Worm (Caenorhabditis elegans) whole organism, early embryonic: ENCODE data around the gene srh-33.

Experiments used
- B0310.2 ChIP-seq: sonication (generic microtip); optimal IDR thresholded peaks from 2 replicates; lab custom pipeline; 2016; ENCODE audit warnings: mild to moderate bottlenecking, missing genetic modification characterization, missing compliant biosample characterization
- ama-1 ChIP-seq: fragments of 150-350 bp; optimal IDR thresholded peaks from 2 replicates; lab custom pipeline; 2014
- ceh-13 ChIP-seq: fragments of 200-800 bp; sonication (Bioruptor generic); optimal IDR thresholded peaks from 2 replicates; lab custom pipeline; 2018; ENCODE audit warnings: mild to moderate bottlenecking, missing genetic modification characterization, missing compliant biosample characterization
- ets-7 ChIP-seq: sonication (generic microtip); optimal IDR thresholded peaks from 2 replicates; lab custom pipeline; 2016; ENCODE audit warnings: missing genotype, missing genetic modification characterization, missing compliant biosample characterization
- flt-1 ChIP-seq: fragments of 200-800 bp; sonication (Bioruptor generic); IDR thresholded peaks from 2 replicates; pipeline ENCODE4 v1.3.6; 2022; ENCODE audit warnings: missing genetic modification characterization, missing compliant biosample characterization
- hmbx-1 ChIP-seq: sonication (generic microtip); optimal IDR thresholded peaks from 2 replicates; lab custom pipeline; 2016; ENCODE audit warnings: mild to moderate bottlenecking, missing genetic modification characterization, missing compliant biosample characterization
- hmg-4 ChIP-seq: fragments of 200-800 bp; sonication (Bioruptor generic); optimal IDR thresholded peaks from 2 replicates; lab custom pipeline; 2018; ENCODE audit warnings: mild to moderate bottlenecking, missing genetic modification characterization, missing compliant biosample characterization
- hnd-1 ChIP-seq: sonication (generic microtip); optimal IDR thresholded peaks from 2 replicates; lab custom pipeline; 2016; ENCODE audit warnings: missing genetic modification characterization, missing compliant biosample characterization
- pes-1 ChIP-seq: fragments of 200-800 bp; sonication (Bioruptor generic); IDR thresholded peaks from 2 replicates; pipeline ENCODE4 v1.3.6; 2022; ENCODE audit warnings: missing genetic modification reagents, missing genetic modification characterization, missing compliant biosample characterization
- scrt-1 ChIP-seq: fragments of 200-800 bp; sonication (Bioruptor generic); IDR thresholded peaks from 2 replicates; pipeline ENCODE4 v1.3.6; 2022; ENCODE audit warnings: missing genetic modification characterization, missing compliant biosample characterization
- tra-4 ChIP-seq: sonication (generic microtip); optimal IDR thresholded peaks from 2 replicates; lab custom pipeline; 2017; ENCODE audit warnings: missing genetic modification characterization, missing compliant biosample characterization

ce11 chrV:404210-404669, 38.9 kb downstream of the srh-33 start, which contains the start of gene nhr-252:
- TF ChIP-seq hmg-4 (no peak), ceh-13 (GFP tag; lab: Kevin White, UChicago) (no peak), B0310.2 (no peak), ama-1 (lab: Kevin White, UChicago) (no peak), hnd-1 (no peak), flt-1 (GFP tag; lab: Robert Waterston, UW) (no peak), tra-4 (no peak), scrt-1 (GFP tag; lab: Robert Waterston, UW) (no peak), hmbx-1 (tag; lab: Kevin White, UChicago) (no peak), ets-7 (no peak), pes-1 (GFP tag; lab: Robert Waterston, UW) (no peak)
